Worm (Caenorhabditis elegans) whole organism, young adult: Measurements from ENCODE around the gene mrps-34.

Source experiments
- B0035.1 ChIP-seq: sonication (generic microtip); optimal IDR thresholded peaks from 2 replicates; lab custom pipeline; 2016; ENCODE audit warnings: missing genetic modification characterization, mild to moderate bottlenecking, missing compliant biosample characterization, missing genotype, missing genetic modification reagents
- B0261.1 ChIP-seq: sonication (generic microtip); optimal IDR thresholded peaks from 2 replicates; lab custom pipeline; 2016; ENCODE audit warnings: mild to moderate bottlenecking, missing genetic modification characterization, moderate library complexity, missing compliant biosample characterization
- C17E4.6 ChIP-seq: fragments of 200-800 bp; sonication (Bioruptor generic); IDR thresholded peaks from 2 replicates; pipeline ENCODE4 v1.3.6; 2022; ENCODE audit warnings: missing genetic modification reagents, missing genetic modification characterization, missing compliant biosample characterization
- D2030.7 ChIP-seq: fragments of 200-800 bp; sonication (Bioruptor generic); IDR thresholded peaks from 2 replicates; pipeline ENCODE4 v1.3.6; 2022; ENCODE audit warnings: missing genetic modification reagents, missing genetic modification characterization, missing compliant biosample characterization
- F49E8.2 ChIP-seq: sonication (generic microtip); optimal IDR thresholded peaks from 3 replicates; lab custom pipeline; 2017; ENCODE audit warnings: missing genetic modification characterization, mild to moderate bottlenecking, missing compliant biosample characterization, antibody characterized with exemption, moderate library complexity; ENCODE audit not compliant: insufficient read depth
- K11D2.4 ChIP-seq: fragments of 200-800 bp; sonication (Bioruptor generic); IDR thresholded peaks from 2 replicates; pipeline ENCODE4 v1.3.6; 2022; ENCODE audit warnings: missing genetic modification reagents, missing genetic modification characterization, missing compliant biosample characterization
- K12H6.12 ChIP-seq: fragments of 200-800 bp; sonication (Bioruptor generic); optimal IDR thresholded peaks from 2 replicates; lab custom pipeline; 2018; ENCODE audit warnings: mild to moderate bottlenecking, missing genetic modification characterization, missing compliant biosample characterization
- Y53G8AR.9 ChIP-seq: fragments of 200-800 bp; sonication (Bioruptor generic); conservative IDR thresholded peaks from 2 replicates; pipeline ENCODE4 v1.3.6; 2022; ENCODE audit warnings: missing genetic modification reagents, missing genetic modification characterization, missing compliant biosample characterization
- Y67H2A.10 ChIP-seq: fragments of 200-800 bp; sonication (Bioruptor generic); conservative IDR thresholded peaks from 2 replicates; pipeline ENCODE4 v1.3.6; 2022; ENCODE audit warnings: missing genetic modification reagents, missing genetic modification characterization, missing compliant biosample characterization
- Y95B8A.8 ChIP-seq: fragments of 200-800 bp; sonication (Bioruptor generic); IDR thresholded peaks from 2 replicates; pipeline ENCODE4 v1.3.6; 2022; ENCODE audit warnings: missing genetic modification reagents, missing genetic modification characterization, missing compliant biosample characterization
- athp-1 ChIP-seq: sonication (generic microtip); optimal IDR thresholded peaks from 2 replicates; lab custom pipeline; 2017; ENCODE audit warnings: mild to moderate bottlenecking, missing genetic modification characterization, missing compliant biosample characterization
- attf-3 ChIP-seq: fragments of 200-800 bp; sonication (Bioruptor generic); conservative IDR thresholded peaks from 2 replicates; pipeline ENCODE4 v1.3.6; 2022; ENCODE audit warnings: missing genetic modification reagents, missing genetic modification characterization, missing compliant biosample characterization
- attf-5 ChIP-seq: fragments of 200-800 bp; sonication (Bioruptor generic); optimal IDR thresholded peaks from 2 replicates; lab custom pipeline; 2018; ENCODE audit warnings: mild to moderate bottlenecking, missing genetic modification characterization, missing compliant biosample characterization
- bed-1 ChIP-seq: fragments of 200-800 bp; sonication (Bioruptor generic); IDR thresholded peaks from 2 replicates; pipeline ENCODE4 v1.3.6; 2022; ENCODE audit warnings: missing genetic modification reagents, missing genetic modification characterization, missing compliant biosample characterization
- ceh-40 ChIP-seq: fragments of 200-800 bp; sonication (Bioruptor generic); IDR thresholded peaks from 2 replicates; pipeline ENCODE4 v1.3.6; 2022; ENCODE audit warnings: missing genetic modification characterization, missing compliant biosample characterization
- chd-7 ChIP-seq: sonication (generic microtip); optimal IDR thresholded peaks from 2 replicates; lab custom pipeline; 2016; ENCODE audit warnings: mild to moderate bottlenecking, missing genetic modification characterization, moderate library complexity, missing compliant biosample characterization
- dpff-1 ChIP-seq: sonication (generic microtip); optimal IDR thresholded peaks from 2 replicates; lab custom pipeline; 2017; ENCODE audit warnings: mild to moderate bottlenecking, missing genetic modification characterization, missing compliant biosample characterization
- dpl-1 ChIP-seq: fragments of 150-350 bp; optimal IDR thresholded peaks from 2 replicates; lab custom pipeline; 2014; ENCODE audit warnings: missing biosample characterization, missing genetic modification reagents, missing genetic modification characterization
- egl-44 ChIP-seq: fragments of 200-800 bp; sonication (Bioruptor generic); IDR thresholded peaks from 2 replicates; pipeline ENCODE4 v1.3.6; 2022; ENCODE audit warnings: missing genetic modification reagents, missing genetic modification characterization, missing compliant biosample characterization
- egrh-3 ChIP-seq: fragments of 200-800 bp; sonication (Bioruptor generic); IDR thresholded peaks from 2 replicates; pipeline ENCODE4 v1.3.6; 2022; ENCODE audit warnings: missing genetic modification reagents, missing genetic modification characterization, missing compliant biosample characterization
- ets-4 ChIP-seq: fragments of 200-800 bp; sonication (Bioruptor generic); optimal IDR thresholded peaks from 2 replicates; lab custom pipeline; 2018; ENCODE audit warnings: mild to moderate bottlenecking, missing genetic modification characterization, missing compliant biosample characterization
- him-1 ChIP-seq: sonication (generic microtip); optimal IDR thresholded peaks from 2 replicates; lab custom pipeline; 2016; ENCODE audit warnings: missing genotype, missing genetic modification reagents, missing genetic modification characterization, missing compliant biosample characterization
- hsf-1 ChIP-seq: fragments of 200-800 bp; sonication (Bioruptor generic); IDR thresholded peaks from 2 replicates; pipeline ENCODE4 v1.3.6; 2022; ENCODE audit warnings: missing genetic modification reagents, missing genetic modification characterization, missing compliant biosample characterization
- lag-1 ChIP-seq: fragments of 200-800 bp; sonication (Bioruptor generic); IDR thresholded peaks from 2 replicates; pipeline ENCODE4 v1.3.6; 2022; ENCODE audit warnings: missing genetic modification reagents, missing genetic modification characterization, missing compliant biosample characterization
- lir-1 ChIP-seq: fragments of 200-800 bp; sonication (Bioruptor generic); conservative IDR thresholded peaks from 2 replicates; pipeline ENCODE4 v1.3.6; 2022; ENCODE audit warnings: missing genetic modification reagents, missing genetic modification characterization, missing compliant biosample characterization
- lsl-1 ChIP-seq: fragments of 200-800 bp; sonication (Bioruptor generic); optimal IDR thresholded peaks from 2 replicates; lab custom pipeline; 2018; ENCODE audit warnings: mild to moderate bottlenecking, missing genetic modification characterization, moderate library complexity, missing compliant biosample characterization
- lsy-27 ChIP-seq: sonication (generic microtip); optimal IDR thresholded peaks from 2 replicates; lab custom pipeline; 2017; ENCODE audit warnings: missing genetic modification characterization, mild to moderate bottlenecking, missing compliant biosample characterization, antibody characterized with exemption, missing genotype, borderline replicate concordance; ENCODE audit not compliant: insufficient read depth
- madf-10 ChIP-seq: sonication (generic microtip); optimal IDR thresholded peaks from 2 replicates; lab custom pipeline; 2016; ENCODE audit warnings: mild to moderate bottlenecking, missing genetic modification characterization, missing compliant biosample characterization
- nfya-1 ChIP-seq: sonication (generic microtip); optimal IDR thresholded peaks from 2 replicates; lab custom pipeline; 2017; ENCODE audit warnings: antibody characterized with exemption, missing compliant biosample characterization, missing genetic modification characterization, borderline replicate concordance; ENCODE audit not compliant: insufficient read depth
- nhr-90 ChIP-seq: sonication (generic microtip); optimal IDR thresholded peaks from 2 replicates; lab custom pipeline; 2016; ENCODE audit warnings: missing genotype, mild to moderate bottlenecking, missing genetic modification characterization, missing compliant biosample characterization
- pha-4 ChIP-seq: fragments of 150-350 bp; sonication (generic microtip); optimal IDR thresholded peaks from 2 replicates; lab custom pipeline; 2014; ENCODE audit warnings: missing biosample characterization, missing genetic modification reagents, missing genetic modification characterization
- snpc-1.1 ChIP-seq: sonication (generic microtip); optimal IDR thresholded peaks from 2 replicates; lab custom pipeline; 2017; ENCODE audit warnings: missing genetic modification characterization, mild to moderate bottlenecking, missing compliant biosample characterization, antibody characterized with exemption, moderate library complexity, missing genotype, missing genetic modification reagents; ENCODE audit not compliant: insufficient read depth
- snpc-1.3 ChIP-seq: sonication (generic microtip); optimal IDR thresholded peaks from 2 replicates; lab custom pipeline; 2017; ENCODE audit warnings: missing genetic modification characterization, mild to moderate bottlenecking, missing compliant biosample characterization, antibody characterized with exemption, moderate library complexity, missing genotype, missing genetic modification reagents; ENCODE audit not compliant: insufficient read depth
- somi-1 ChIP-seq: fragments of 200-800 bp; sonication (Bioruptor generic); optimal IDR thresholded peaks from 2 replicates; lab custom pipeline; 2018; ENCODE audit warnings: mild to moderate bottlenecking, missing genetic modification characterization, missing compliant biosample characterization
- sptf-2 ChIP-seq: fragments of 200-800 bp; sonication (Bioruptor generic); optimal IDR thresholded peaks from 2 replicates; lab custom pipeline; 2018; ENCODE audit warnings: mild to moderate bottlenecking, missing genetic modification characterization, missing compliant biosample characterization
- tbp1 ChIP-seq: fragments of 200-800 bp; sonication (Bioruptor generic); optimal IDR thresholded peaks from 2 replicates; lab custom pipeline; 2018; ENCODE audit warnings: mild to moderate bottlenecking, missing genetic modification characterization, missing compliant biosample characterization
- tlf-1 ChIP-seq: fragments of 200-800 bp; sonication (Bioruptor generic); optimal IDR thresholded peaks from 2 replicates; lab custom pipeline; 2018; ENCODE audit warnings: mild to moderate bottlenecking, missing genetic modification characterization, missing compliant biosample characterization
- unc-130 ChIP-seq: sonication (generic microtip); optimal IDR thresholded peaks from 2 replicates; lab custom pipeline; 2016; ENCODE audit warnings: missing genetic modification reagents, missing genetic modification characterization, missing compliant biosample characterization
- xnd-1 ChIP-seq: sonication (generic microtip); optimal IDR thresholded peaks from 2 replicates; lab custom pipeline; 2016; ENCODE audit warnings: missing genotype, missing genetic modification reagents, missing genetic modification characterization, missing compliant biosample characterization
- zim-3 ChIP-seq: sonication (generic microtip); optimal IDR thresholded peaks from 2 replicates; lab custom pipeline; 2017; ENCODE audit warnings: mild to moderate bottlenecking, missing genetic modification characterization, moderate library complexity, missing compliant biosample characterization
- ztf-18 ChIP-seq: sonication (generic microtip); optimal IDR thresholded peaks from 2 replicates; lab custom pipeline; 2016; ENCODE audit warnings: missing genotype, mild to moderate bottlenecking, missing genetic modification characterization, missing compliant biosample characterization
- ztf-26 ChIP-seq: sonication (generic microtip); optimal IDR thresholded peaks from 2 replicates; lab custom pipeline; 2017; ENCODE audit warnings: missing genetic modification characterization, missing compliant biosample characterization
- ztf-28 ChIP-seq: fragments of 200-800 bp; sonication (Bioruptor generic); IDR thresholded peaks from 2 replicates; pipeline ENCODE4 v1.3.6; 2022; ENCODE audit warnings: missing genetic modification reagents, missing genetic modification characterization, missing compliant biosample characterization
- ztf-3 ChIP-seq: fragments of 200-800 bp; sonication (Bioruptor generic); optimal IDR thresholded peaks from 2 replicates; lab custom pipeline; 2018; ENCODE audit warnings: mild to moderate bottlenecking, missing genetic modification characterization, missing compliant biosample characterization

Gene mrps-34

ce11 chrIII:4513926-4514325 is 28.3 kb downstream of the mrps-34 start:
- TF ChIP-seq lag-1, result no peak
- TF ChIP-seq attf-3, result no peak
- no peak for TF ChIP-seq ztf-26 (tag; lab: Kevin White, UChicago)
- no peak for TF ChIP-seq chd-7
- no peak for TF ChIP-seq somi-1 (GFP tag; lab: Kevin White, UChicago)
- no peak for TF ChIP-seq C17E4.6 (GFP tag; lab: Robert Waterston, UW)
- TF ChIP-seq Y53G8AR.9 (GFP tag; lab: Robert Waterston, UW), result no peak
- no peak for TF ChIP-seq snpc-1.1 (tag; lab: Kevin White, UChicago)
- TF ChIP-seq, all 124 proteins: peak for 0

ce11 chrIII:4508064-4508905 is 34.0 kb downstream of the mrps-34 start, which contains the start of the genes cct-5 and F25F2.1:
TSS of gene cct-5 (minus strand) at chrIII:4508114.
TSS of gene F25F2.1 (plus strand) at chrIII:4508855.
- TF ChIP-seq hsf-1 (GFP tag; lab: Robert Waterston, UW), result peak; percentile 98
- no peak for TF ChIP-seq K11D2.4 (GFP tag; lab: Robert Waterston, UW)
- peak; percentile 65; the same call in 1 of the 2 replicates for TF ChIP-seq Y67H2A.10 (GFP tag; lab: Robert Waterston, UW)
- TF ChIP-seq lir-1, result peak; percentile 67; the same call in 1 of the 2 replicates
- no peak for TF ChIP-seq zim-3 (tag; lab: Kevin White, UChicago)
- peak; percentile 79 for TF ChIP-seq unc-130 (GFP tag; lab: Kevin White, UChicago)
- TF ChIP-seq ztf-18 (tag; lab: Kevin White, UChicago), result peak; percentile 79
- peak; percentile 19 for TF ChIP-seq lsy-27 (tag; lab: Kevin White, UChicago)
- TF ChIP-seq egrh-3 (GFP tag; lab: Robert Waterston, UW), result no peak
- TF ChIP-seq pha-4, result no peak
- TF ChIP-seq dpl-1 (GFP tag; lab: Kevin White, UChicago), result peak; percentile 96
- TF ChIP-seq athp-1, result peak; percentile 77
- no peak for TF ChIP-seq bed-1 (GFP tag; lab: Robert Waterston, UW)
- no peak for TF ChIP-seq egl-44 (GFP tag; lab: Robert Waterston, UW)
- no peak for TF ChIP-seq B0261.1
- no peak for TF ChIP-seq B0035.1 (tag; lab: Kevin White, UChicago)
- no peak for TF ChIP-seq dpff-1 (tag; lab: Kevin White, UChicago)
- TF ChIP-seq tbp1 (GFP tag; lab: Kevin White, UChicago), result peak; percentile 70
- no peak for TF ChIP-seq ceh-40 (GFP tag; lab: Robert Waterston, UW)
- no peak for TF ChIP-seq nhr-90
- TF ChIP-seq ztf-3 (GFP tag; lab: Kevin White, UChicago), result no peak
- TF ChIP-seq xnd-1, result peak; percentile 82
- peak; percentile 72 for TF ChIP-seq F49E8.2 (tag; lab: Kevin White, UChicago)
- TF ChIP-seq him-1 (tag; lab: Kevin White, UChicago), result peak; percentile 47
- no peak for TF ChIP-seq nfya-1 (tag; lab: Kevin White, UChicago)
- peak; percentile 94 for TF ChIP-seq lsl-1 (GFP tag; lab: Kevin White, UChicago)
- TF ChIP-seq tlf-1 (GFP tag; lab: Kevin White, UChicago), result peak; percentile 90
- peak; percentile 86 for TF ChIP-seq snpc-1.3 (tag; lab: Kevin White, UChicago)
- peak; percentile 92 for TF ChIP-seq D2030.7 (GFP tag; lab: Robert Waterston, UW)
- TF ChIP-seq K12H6.12, result no peak
- TF ChIP-seq ets-4 (GFP tag; lab: Kevin White, UChicago), result no peak
- TF ChIP-seq ztf-28, result peak; percentile 43; the same call in 1 of the 2 replicates
- no peak for TF ChIP-seq madf-10 (tag; lab: Kevin White, UChicago)
- peak; percentile 59 for TF ChIP-seq attf-5 (GFP tag; lab: Kevin White, UChicago)
- TF ChIP-seq C17E4.6 (GFP tag; lab: Robert Waterston, UW), result peak; percentile 61; the same call in 1 of the 2 replicates
- TF ChIP-seq sptf-2 (GFP tag; lab: Kevin White, UChicago), result no peak
- no peak for TF ChIP-seq attf-3
- TF ChIP-seq Y95B8A.8 (GFP tag; lab: Robert Waterston, UW), result 0 out of 2 replicates have a peak, but pooled peaks have one; percentile 62
